Worm (Caenorhabditis elegans): ENCODE data around the gene ZK84.4.

Gene ZK84.4

ce11 chrII:6047639-6048159 lies 38.9 kb upstream of the ZK84.4 start, which contains the start of the genes R12C12.6 and ran-5 (continued):
- TF ChIP-seq R02D3.7 (tag; optimal IDR thresholded peaks at IDR 0.05) = peak; percentile 37

- peak; percentile 2 for TF ChIP-seq F13H6.1 (tag; optimal IDR thresholded peaks at IDR 0.05)
- TF ChIP-seq blmp-1 (tag; optimal IDR thresholded peaks at IDR 0.05; ENCODE audit: insufficient read depth) = peak; percentile 45
- peak; percentile 44 for TF ChIP-seq C34F6.9 (tag; optimal IDR thresholded peaks at IDR 0.05)
- TF ChIP-seq sem-4 (tag; optimal IDR thresholded peaks at IDR 0.05) = peak; percentile 17
- TF ChIP-seq gmeb-1 (tag; optimal IDR thresholded peaks at IDR 0.05) = no peak
- peak; percentile 15 for TF ChIP-seq lin-13 (GFP tag; optimal IDR thresholded peaks at IDR 0.05)
- peak; percentile 15 for TF ChIP-seq fos-1 (tag; optimal IDR thresholded peaks at IDR 0.05)
- no peak for TF ChIP-seq nhr-23 (tag; optimal IDR thresholded peaks at IDR 0.05)
- TF ChIP-seq zag-1 (tag; optimal IDR thresholded peaks at IDR 0.05) = no peak
- TF ChIP-seq unc-55 (GFP tag; optimal IDR thresholded peaks at IDR 0.05) = peak; percentile 17
- no peak for TF ChIP-seq ztf-11 (tag; optimal IDR thresholded peaks at IDR 0.05)
- TF ChIP-seq lsy-2 (tag; optimal IDR thresholded peaks at IDR 0.05) = peak in 1 of 2 experiments; percentile 26
- TF ChIP-seq crh-2 (tag; optimal IDR thresholded peaks at IDR 0.05) = peak; percentile 2
- no peak for TF ChIP-seq elt-3 (tag; optimal IDR thresholded peaks at IDR 0.05)
- peak; percentile 60 for TF ChIP-seq nhr-25 (tag; optimal IDR thresholded peaks at IDR 0.05)
- no peak for TF ChIP-seq ceh-16 (tag; optimal IDR thresholded peaks at IDR 0.05)
- no peak for TF ChIP-seq ZK546.5 (tag; optimal IDR thresholded peaks at IDR 0.05)
- TF ChIP-seq mdl-1 (tag; optimal IDR thresholded peaks at IDR 0.05) = no peak
- no peak for TF ChIP-seq ztf-4 (tag; optimal IDR thresholded peaks at IDR 0.05)
These were observed 37.3 kb upstream of the ZK84.4 start for ce11 chrII:6046023-6046631.

ce11 chrII:6045048-6045447 lies 36.3 kb upstream of the ZK84.4 start, which contains the start of gene R12C12.5:
R12C12.5 (minus strand) TSS chrII:6045148.
- TF ChIP-seq ztf-11 (tag; optimal IDR thresholded peaks at IDR 0.05) = no peak
- TF ChIP-seq lin-13 (GFP tag; optimal IDR thresholded peaks at IDR 0.05) = no peak
- no peak for TF ChIP-seq nhr-12 (tag; optimal IDR thresholded peaks at IDR 0.05)
- no peak for TF ChIP-seq ZK546.5 (tag; optimal IDR thresholded peaks at IDR 0.05)
- TF ChIP-seq dmd-4 (tag; optimal IDR thresholded peaks at IDR 0.05) = no peak
- TF ChIP-seq snpc-4 (tag; optimal IDR thresholded peaks at IDR 0.05) = no peak
- no peak for TF ChIP-seq crh-2 (tag; optimal IDR thresholded peaks at IDR 0.05)
- no peak for TF ChIP-seq nhr-25 (tag; optimal IDR thresholded peaks at IDR 0.05)
- no peak for TF ChIP-seq egl-27 (tag; optimal IDR thresholded peaks at IDR 0.05)
- TF ChIP-seq mab-5 (tag; optimal IDR thresholded peaks at IDR 0.05) = no peak
- no peak for TF ChIP-seq alr-1 (tag; optimal IDR thresholded peaks at IDR 0.05)
- TF ChIP-seq nhr-21 (tag; optimal IDR thresholded peaks at IDR 0.05) = no peak
- TF ChIP-seq sma-9 (GFP tag; optimal IDR thresholded peaks at IDR 0.05) = no peak
- TF ChIP-seq sma-9 (tag; optimal IDR thresholded peaks at IDR 0.05) = no peak
- TF ChIP-seq nhr-23 (tag; optimal IDR thresholded peaks at IDR 0.05) = no peak
- TF ChIP-seq ceh-16 (tag; optimal IDR thresholded peaks at IDR 0.05) = no peak

- TF ChIP-seq blmp-1 (tag; optimal IDR thresholded peaks at IDR 0.05; ENCODE audit: insufficient read depth) (no peak), R02D3.7 (tag; optimal IDR thresholded peaks at IDR 0.05) (no peak), unc-55 (GFP tag; optimal IDR thresholded peaks at IDR 0.05) (no peak), nhr-12 (tag; optimal IDR thresholded peaks at IDR 0.05) (no peak), mbf-1 (tag; optimal IDR thresholded peaks at IDR 0.05) (no peak), peb-1 (tag; optimal IDR thresholded peaks at IDR 0.05) (no peak), F13H6.1 (tag; optimal IDR thresholded peaks at IDR 0.05) (no peak), nhr-23 (tag; optimal IDR thresholded peaks at IDR 0.05) (no peak), nhr-25 (tag; optimal IDR thresholded peaks at IDR 0.05) (no peak), mab-5 (tag; optimal IDR thresholded peaks at IDR 0.05) (no peak)
These were observed 34.4 kb upstream of the ZK84.4 start, which contains the start of gene R12C12.10 for ce11 chrII:6043166-6043565. R12C12.10 (minus strand) TSS chrII:6043266.

- no peak for TF ChIP-seq ztf-1 (GFP tag; conservative IDR thresholded peaks at IDR 0.05)
- TF ChIP-seq sma-9 (GFP tag; optimal IDR thresholded peaks at IDR 0.05) = no peak
- no peak for TF ChIP-seq sma-9 (tag; optimal IDR thresholded peaks at IDR 0.05)
- no peak for TF ChIP-seq nhr-6 (tag; optimal IDR thresholded peaks at IDR 0.05)
- TF ChIP-seq sma-3 (GFP tag; optimal IDR thresholded peaks at IDR 0.05) = no peak
- no peak for TF ChIP-seq mab-5 (tag; optimal IDR thresholded peaks at IDR 0.05)
- TF ChIP-seq egl-27 (tag; optimal IDR thresholded peaks at IDR 0.05) = no peak
- no peak for TF ChIP-seq elt-1 (tag; optimal IDR thresholded peaks at IDR 0.05)
- TF ChIP-seq ZK546.5 (tag; optimal IDR thresholded peaks at IDR 0.05) = no peak
- TF ChIP-seq gmeb-1 (tag; optimal IDR thresholded peaks at IDR 0.05) = no peak
- no peak for TF ChIP-seq nhr-25 (tag; optimal IDR thresholded peaks at IDR 0.05)
- no peak for TF ChIP-seq elt-3 (tag; optimal IDR thresholded peaks at IDR 0.05)
These were observed 22.3 kb upstream of the ZK84.4 start, which contains the start of gene frpr-16 for ce11 chrII:6031106-6031505. frpr-16 (minus strand) TSS chrII:6031206.
